Worm (Caenorhabditis elegans): Measurements from ENCODE around the gene W07G1.1.

- no peak for TF ChIP-seq ama-1 (optimal IDR thresholded peaks at IDR 0.05)
- TF ChIP-seq sea-1 (GFP tag; conservative IDR thresholded peaks at IDR 0.05) = no peak
- TF ChIP-seq ceh-36 (tag; optimal IDR thresholded peaks at IDR 0.05) = no peak
- TF ChIP-seq F13C5.2 (tag; optimal IDR thresholded peaks at IDR 0.05) = no peak
- no peak for TF ChIP-seq tra-4 (tag; optimal IDR thresholded peaks at IDR 0.05)
- no peak for TF ChIP-seq pes-1 (GFP tag; IDR thresholded peaks at IDR 0.05)
- TF ChIP-seq hnd-1 (tag; optimal IDR thresholded peaks at IDR 0.05) = no peak
- no peak for TF ChIP-seq flt-1 (GFP tag; IDR thresholded peaks at IDR 0.05)
Measured at ce11 chrII:13935907-13936306, 3.5 kb downstream of the W07G1.1 start.

Data from whole organism, early embryonic.